Worm (Caenorhabditis elegans) whole organism, early embryonic: ENCODE data around the gene nlt-1.

Experiments
- F13C5.2 ChIP-seq: sonication (generic microtip); optimal IDR thresholded peaks from 2 replicates; lab custom pipeline; 2017; ENCODE audit warnings: mild to moderate bottlenecking, missing genetic modification characterization, inconsistent platforms, missing compliant biosample characterization
- aly-1 ChIP-seq: sonication (generic microtip); optimal IDR thresholded peaks from 2 replicates; lab custom pipeline; 2016; ENCODE audit warnings: missing genetic modification characterization, missing compliant biosample characterization
- ama-1 ChIP-seq: fragments of 150-350 bp; optimal IDR thresholded peaks from 2 replicates; lab custom pipeline; 2014
- ets-7 ChIP-seq: sonication (generic microtip); optimal IDR thresholded peaks from 2 replicates; lab custom pipeline; 2016; ENCODE audit warnings: missing genotype, missing genetic modification characterization, missing compliant biosample characterization
- flt-1 ChIP-seq: fragments of 200-800 bp; sonication (Bioruptor generic); IDR thresholded peaks from 2 replicates; pipeline ENCODE4 v1.3.6; 2022; ENCODE audit warnings: missing genetic modification characterization, missing compliant biosample characterization
- hnd-1 ChIP-seq: sonication (generic microtip); optimal IDR thresholded peaks from 2 replicates; lab custom pipeline; 2016; ENCODE audit warnings: missing genetic modification characterization, missing compliant biosample characterization
- pes-1 ChIP-seq: fragments of 200-800 bp; sonication (Bioruptor generic); IDR thresholded peaks from 2 replicates; pipeline ENCODE4 v1.3.6; 2022; ENCODE audit warnings: missing genetic modification reagents, missing genetic modification characterization, missing compliant biosample characterization
- scrt-1 ChIP-seq: fragments of 200-800 bp; sonication (Bioruptor generic); IDR thresholded peaks from 2 replicates; pipeline ENCODE4 v1.3.6; 2022; ENCODE audit warnings: missing genetic modification characterization, missing compliant biosample characterization
- tbx-11 ChIP-seq: fragments of 200-800 bp; sonication (Bioruptor generic); IDR thresholded peaks from 2 replicates; pipeline ENCODE4 v1.3.6; 2022; ENCODE audit warnings: missing genetic modification characterization, missing compliant biosample characterization

- TF ChIP-seq pes-1 (no peak), ama-1 (lab: Kevin White, UChicago) (no peak), hnd-1 (tag; lab: Kevin White, UChicago) (no peak), flt-1 (GFP tag; lab: Robert Waterston, UW) (no peak), tbx-11 (no peak), F13C5.2 (tag; lab: Kevin White, UChicago) (no peak), scrt-1 (GFP tag; lab: Robert Waterston, UW) (no peak), aly-1 (tag; lab: Kevin White, UChicago) (no peak), ets-7 (tag; lab: Kevin White, UChicago) (no peak)
Observed at ce11 chrII:10029044-10029443, 28.1 kb upstream of the nlt-1 start.
